Worm (Caenorhabditis elegans) whole organism, young adult: ENCODE measurements around the gene cest-3.

Experiments used
- B0019.2 ChIP-seq: fragments of 200-800 bp; sonication (Bioruptor generic); conservative IDR thresholded peaks from 2 replicates; pipeline ENCODE4 v1.3.6; 2022; ENCODE audit warnings: missing genetic modification reagents, missing genetic modification characterization, missing compliant biosample characterization
- B0261.1 ChIP-seq: sonication (generic microtip); optimal IDR thresholded peaks from 2 replicates; lab custom pipeline; 2016; ENCODE audit warnings: mild to moderate bottlenecking, missing genetic modification characterization, moderate library complexity, missing compliant biosample characterization
- D2030.7 ChIP-seq: fragments of 200-800 bp; sonication (Bioruptor generic); IDR thresholded peaks from 2 replicates; pipeline ENCODE4 v1.3.6; 2022; ENCODE audit warnings: missing genetic modification reagents, missing genetic modification characterization, missing compliant biosample characterization
- F39B2.1 ChIP-seq: fragments of 200-800 bp; sonication (Bioruptor generic); IDR thresholded peaks from 2 replicates; pipeline ENCODE4 v1.3.6; 2022; ENCODE audit warnings: missing genetic modification reagents, missing genetic modification characterization, missing compliant biosample characterization
- K12H6.12 ChIP-seq: fragments of 200-800 bp; sonication (Bioruptor generic); optimal IDR thresholded peaks from 2 replicates; lab custom pipeline; 2018; ENCODE audit warnings: mild to moderate bottlenecking, missing genetic modification characterization, missing compliant biosample characterization
- Y67H2A.10 ChIP-seq: fragments of 200-800 bp; sonication (Bioruptor generic); conservative IDR thresholded peaks from 2 replicates; pipeline ENCODE4 v1.3.6; 2022; ENCODE audit warnings: missing genetic modification reagents, missing genetic modification characterization, missing compliant biosample characterization
- Y95B8A.8 ChIP-seq: fragments of 200-800 bp; sonication (Bioruptor generic); IDR thresholded peaks from 2 replicates; pipeline ENCODE4 v1.3.6; 2022; ENCODE audit warnings: missing genetic modification reagents, missing genetic modification characterization, missing compliant biosample characterization
- ama-1 ChIP-seq, 3 experiments: fragments of 150-350 bp in 1 of 3; sonication (generic microtip) in 2 of 3; optimal IDR thresholded peaks; 2 replicates each; lab custom pipeline; 2014 to 2018; ENCODE audit warnings: missing biosample characterization in 2 of 3, missing genetic modification characterization in 2 of 3, missing genetic modification reagents in 2 of 3
- aptf-3 ChIP-seq: fragments of 200-800 bp; sonication (Bioruptor generic); IDR thresholded peaks from 2 replicates; pipeline ENCODE4 v1.3.6; 2022; ENCODE audit warnings: missing genetic modification characterization, missing compliant biosample characterization
- atf-7 ChIP-seq: sonication (generic microtip); optimal IDR thresholded peaks from 2 replicates; lab custom pipeline; 2017; ENCODE audit warnings: mild to moderate bottlenecking, missing genetic modification characterization, missing compliant biosample characterization
- attf-5 ChIP-seq: fragments of 200-800 bp; sonication (Bioruptor generic); optimal IDR thresholded peaks from 2 replicates; lab custom pipeline; 2018; ENCODE audit warnings: mild to moderate bottlenecking, missing genetic modification characterization, missing compliant biosample characterization
- attf-6 ChIP-seq: fragments of 200-800 bp; sonication (Bioruptor generic); IDR thresholded peaks from 2 replicates; pipeline ENCODE4 v1.3.6; 2022; ENCODE audit warnings: missing genetic modification reagents, missing genetic modification characterization, missing compliant biosample characterization
- bed-2 ChIP-seq: fragments of 200-800 bp; sonication (Bioruptor generic); IDR thresholded peaks from 2 replicates; pipeline ENCODE4 v1.3.6; 2022; ENCODE audit warnings: missing genetic modification reagents, missing genetic modification characterization, missing compliant biosample characterization
- ccch-3 ChIP-seq: fragments of 200-800 bp; sonication (Bioruptor generic); optimal IDR thresholded peaks from 2 replicates; lab custom pipeline; 2018; ENCODE audit warnings: mild to moderate bottlenecking, missing genetic modification characterization, missing compliant biosample characterization
- cebp-1 ChIP-seq, 2 experiments: fragments of 200-800 bp in 1 of 2; sonication (Bioruptor generic) in 1 of 2; sonication (generic microtip) in 1 of 2; IDR thresholded peaks in 1 of 2; optimal IDR thresholded peaks in 1 of 2; 2 replicates each; pipeline versions ENCODE4 v1.3.6 to Lab custom; 2017 to 2022; ENCODE audit warnings: missing compliant biosample characterization in 2 of 2, missing genetic modification characterization in 2 of 2, mild to moderate bottlenecking in 1 of 2, missing genetic modification reagents in 1 of 2, moderate library complexity in 1 of 2
- ceh-27 ChIP-seq: fragments of 200-800 bp; sonication (Bioruptor generic); optimal IDR thresholded peaks from 2 replicates; lab custom pipeline; 2018; ENCODE audit warnings: mild to moderate bottlenecking, missing genetic modification characterization, moderate library complexity, missing compliant biosample characterization
- chd-7 ChIP-seq: sonication (generic microtip); optimal IDR thresholded peaks from 2 replicates; lab custom pipeline; 2016; ENCODE audit warnings: mild to moderate bottlenecking, missing genetic modification characterization, moderate library complexity, missing compliant biosample characterization
- efl-1 ChIP-seq: fragments of 150-350 bp; optimal IDR thresholded peaks from 2 replicates; lab custom pipeline; 2014; ENCODE audit warnings: missing biosample characterization, missing genetic modification reagents, missing genetic modification characterization
- egrh-3 ChIP-seq: fragments of 200-800 bp; sonication (Bioruptor generic); IDR thresholded peaks from 2 replicates; pipeline ENCODE4 v1.3.6; 2022; ENCODE audit warnings: missing genetic modification reagents, missing genetic modification characterization, missing compliant biosample characterization
- lin-35 ChIP-seq, 3 experiments: fragments of 150-350 bp in 2 of 3; sonication (generic microtip) in 1 of 3; optimal IDR thresholded peaks; 2 replicates each; lab custom pipeline; 2014 to 2018; ENCODE audit warnings: missing biosample characterization in 3 of 3, missing genetic modification characterization in 3 of 3, missing genetic modification reagents in 3 of 3
- lin-40 ChIP-seq: sonication (generic microtip); optimal IDR thresholded peaks from 2 replicates; lab custom pipeline; 2016; ENCODE audit warnings: missing genetic modification characterization, mild to moderate bottlenecking, missing compliant biosample characterization, missing genotype, missing genetic modification reagents
- lsy-27 ChIP-seq: sonication (generic microtip); optimal IDR thresholded peaks from 2 replicates; lab custom pipeline; 2017; ENCODE audit warnings: missing genetic modification characterization, mild to moderate bottlenecking, missing compliant biosample characterization, antibody characterized with exemption, missing genotype, borderline replicate concordance; ENCODE audit not compliant: insufficient read depth
- madf-10 ChIP-seq: sonication (generic microtip); optimal IDR thresholded peaks from 2 replicates; lab custom pipeline; 2016; ENCODE audit warnings: mild to moderate bottlenecking, missing genetic modification characterization, missing compliant biosample characterization
- madf-3 ChIP-seq: fragments of 200-800 bp; sonication (Bioruptor generic); IDR thresholded peaks from 2 replicates; pipeline ENCODE4 v1.3.6; 2022; ENCODE audit warnings: missing genetic modification reagents, missing genetic modification characterization, missing compliant biosample characterization
- madf-6 ChIP-seq: fragments of 200-800 bp; sonication (Bioruptor generic); IDR thresholded peaks from 2 replicates; pipeline ENCODE4 v1.3.6; 2022; ENCODE audit warnings: missing genetic modification reagents, missing genetic modification characterization, missing compliant biosample characterization
- mcd-1 ChIP-seq: fragments of 200-800 bp; sonication (Bioruptor generic); IDR thresholded peaks from 2 replicates; pipeline ENCODE4 v1.3.6; 2022; ENCODE audit warnings: missing genetic modification reagents, missing genetic modification characterization, missing compliant biosample characterization
- nfya-2 ChIP-seq: fragments of 200-800 bp; sonication (Bioruptor generic); IDR thresholded peaks from 2 replicates; pipeline ENCODE4 v1.3.6; 2022; ENCODE audit warnings: missing genetic modification reagents, missing genetic modification characterization, missing compliant biosample characterization
- nhr-27 ChIP-seq: fragments of 200-800 bp; sonication (Bioruptor generic); optimal IDR thresholded peaks from 2 replicates; lab custom pipeline; 2018; ENCODE audit warnings: mild to moderate bottlenecking, missing genetic modification characterization, moderate library complexity, missing compliant biosample characterization
- nhr-90 ChIP-seq: sonication (generic microtip); optimal IDR thresholded peaks from 2 replicates; lab custom pipeline; 2016; ENCODE audit warnings: missing genotype, mild to moderate bottlenecking, missing genetic modification characterization, missing compliant biosample characterization
- pbrm-1 ChIP-seq: fragments of 200-800 bp; sonication (Bioruptor generic); IDR thresholded peaks from 2 replicates; pipeline ENCODE4 v1.3.6; 2022; ENCODE audit warnings: missing genetic modification reagents, missing genetic modification characterization, missing compliant biosample characterization
- rcor-1 ChIP-seq: fragments of 200-800 bp; sonication (Bioruptor generic); IDR thresholded peaks from 2 replicates; pipeline ENCODE4 v1.3.6; 2022; ENCODE audit warnings: missing genetic modification reagents, missing genetic modification characterization, missing compliant biosample characterization
- rec-8 ChIP-seq, 2 experiments: sonication (generic microtip); optimal IDR thresholded peaks; 2 replicates each; lab custom pipeline; 2016; ENCODE audit warnings: mild to moderate bottlenecking in 2 of 2, missing genetic modification characterization in 2 of 2, missing genetic modification reagents in 2 of 2, missing genotype in 2 of 2, missing biosample characterization in 1 of 2, missing compliant biosample characterization in 1 of 2, moderate library complexity in 1 of 2
- repo-1 ChIP-seq: sonication (generic microtip); optimal IDR thresholded peaks from 2 replicates; lab custom pipeline; 2017; ENCODE audit warnings: mild to moderate bottlenecking, missing genetic modification characterization, missing compliant biosample characterization
- snpc-1.3 ChIP-seq: sonication (generic microtip); optimal IDR thresholded peaks from 2 replicates; lab custom pipeline; 2017; ENCODE audit warnings: missing genetic modification characterization, mild to moderate bottlenecking, missing compliant biosample characterization, antibody characterized with exemption, moderate library complexity, missing genotype, missing genetic modification reagents; ENCODE audit not compliant: insufficient read depth
- snpc-3.4 ChIP-seq: sonication (generic microtip); optimal IDR thresholded peaks from 2 replicates; lab custom pipeline; 2017; ENCODE audit warnings: missing genetic modification characterization, mild to moderate bottlenecking, missing compliant biosample characterization, antibody characterized with exemption, moderate library complexity, missing genotype, missing genetic modification reagents
- snpc-4 ChIP-seq, 5 experiments: fragments of 150-350 bp in 1 of 5; sonication (generic microtip) in 4 of 5; optimal IDR thresholded peaks; 2 replicates each; lab custom pipeline; 2014 to 2018; ENCODE audit warnings: missing genetic modification characterization in 5 of 5, missing biosample characterization in 3 of 5, antibody characterized with exemption in 2 of 5, mild to moderate bottlenecking in 2 of 5, missing compliant biosample characterization in 2 of 5, missing genotype in 2 of 5, moderate library complexity in 2 of 5, missing genetic modification reagents in 1 of 5
- somi-1 ChIP-seq: fragments of 200-800 bp; sonication (Bioruptor generic); optimal IDR thresholded peaks from 2 replicates; lab custom pipeline; 2018; ENCODE audit warnings: mild to moderate bottlenecking, missing genetic modification characterization, missing compliant biosample characterization
- tlf-1 ChIP-seq: fragments of 200-800 bp; sonication (Bioruptor generic); optimal IDR thresholded peaks from 2 replicates; lab custom pipeline; 2018; ENCODE audit warnings: mild to moderate bottlenecking, missing genetic modification characterization, missing compliant biosample characterization
- unc-130 ChIP-seq: sonication (generic microtip); optimal IDR thresholded peaks from 2 replicates; lab custom pipeline; 2016; ENCODE audit warnings: missing genetic modification reagents, missing genetic modification characterization, missing compliant biosample characterization
- unc-62 ChIP-seq: fragments of 150-350 bp; optimal IDR thresholded peaks from 2 replicates; lab custom pipeline; 2014; ENCODE audit warnings: missing biosample characterization, missing genetic modification reagents, missing genetic modification characterization
- zfh-2 ChIP-seq: fragments of 200-800 bp; sonication (Bioruptor generic); conservative IDR thresholded peaks from 2 replicates; pipeline ENCODE4 v1.3.6; 2022; ENCODE audit warnings: missing genetic modification reagents, missing genetic modification characterization, missing compliant biosample characterization
- zim-3 ChIP-seq: sonication (generic microtip); optimal IDR thresholded peaks from 2 replicates; lab custom pipeline; 2017; ENCODE audit warnings: mild to moderate bottlenecking, missing genetic modification characterization, moderate library complexity, missing compliant biosample characterization
- ztf-22 ChIP-seq: fragments of 200-800 bp; sonication (Bioruptor generic); optimal IDR thresholded peaks from 2 replicates; lab custom pipeline; 2018; ENCODE audit warnings: mild to moderate bottlenecking, missing genetic modification characterization, moderate library complexity, missing compliant biosample characterization

Gene cest-3

DNA sequence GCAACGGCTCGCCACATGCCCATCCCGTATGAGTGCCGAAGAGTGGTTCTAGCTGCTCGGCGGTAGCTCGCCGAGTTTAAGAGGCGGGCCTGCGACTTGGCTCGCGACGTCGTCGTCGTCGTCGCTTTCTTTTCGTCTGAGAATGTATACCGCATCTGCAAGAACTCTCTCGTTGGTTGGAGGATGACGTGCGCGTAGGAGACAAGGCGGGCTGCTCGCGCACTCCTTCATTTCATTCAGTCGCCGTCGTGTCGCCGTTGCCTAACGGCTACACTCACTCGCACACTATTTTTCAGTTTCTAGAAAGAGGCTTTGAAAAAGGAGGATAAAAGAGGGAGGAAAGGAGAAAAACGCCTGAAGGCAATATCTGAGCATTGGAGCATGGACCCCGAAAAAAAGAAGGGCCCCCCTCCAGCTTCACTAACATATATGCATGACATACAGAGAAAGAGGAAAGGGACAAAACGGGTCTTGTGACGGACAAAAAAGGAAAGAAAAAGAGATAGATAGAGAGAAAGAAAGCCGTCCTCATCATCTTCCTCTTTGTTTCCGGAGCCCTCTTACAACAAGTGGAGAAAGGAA lies 35.9 kb upstream of the cest-3 start:
- TF ChIP-seq zfh-2 (GFP tag; lab: Robert Waterston, UW) = no peak; the same call in 1 of the 2 replicates
- no peak for TF ChIP-seq attf-6 (GFP tag; lab: Robert Waterston, UW)
- no peak for TF ChIP-seq unc-62 (GFP tag; lab: Kevin White, UChicago)
- peak; percentile 16 for TF ChIP-seq zim-3 (tag; lab: Kevin White, UChicago)
- TF ChIP-seq atf-7 = peak; percentile 25
- no peak for TF ChIP-seq snpc-4 (GFP tag; optimal IDR thresholded peaks at IDR 0.05; lab: Kevin White, UChicago)
- peak in 1 of 4 experiments; percentile 22 for TF ChIP-seq snpc-4 (tag; optimal IDR thresholded peaks at IDR 0.05; lab: Kevin White, UChicago)
- TF ChIP-seq lsy-27 (tag; lab: Kevin White, UChicago) = no peak
- peak; percentile 63 for TF ChIP-seq lin-40
- TF ChIP-seq pbrm-1 = no peak
- no peak for TF ChIP-seq repo-1
- TF ChIP-seq tlf-1 (GFP tag; lab: Kevin White, UChicago) = no peak
- TF ChIP-seq mcd-1 = no peak
- no peak for TF ChIP-seq rec-8 (tag; optimal IDR thresholded peaks at IDR 0.05; lab: Kevin White, UChicago)
- peak; percentile 56; the same call in 1 of the 2 replicates for TF ChIP-seq egrh-3
- TF ChIP-seq ztf-22 (GFP tag; lab: Kevin White, UChicago) = no peak
- TF ChIP-seq madf-6 (GFP tag; lab: Robert Waterston, UW) = no peak
- peak; percentile 75 for TF ChIP-seq K12H6.12 (tag; lab: Kevin White, UChicago)
- TF ChIP-seq madf-3 = 0 out of 2 replicates have a peak, but pooled peaks have one; percentile 4
- no peak for TF ChIP-seq ccch-3 (GFP tag; lab: Kevin White, UChicago)
- TF ChIP-seq somi-1 (GFP tag; lab: Kevin White, UChicago) = peak; percentile 54
- TF ChIP-seq ceh-27 (GFP tag; lab: Kevin White, UChicago) = no peak
- no peak for TF ChIP-seq nfya-2 (GFP tag; lab: Robert Waterston, UW)
- peak in 1 of 3 experiments; percentile 40 for TF ChIP-seq lin-35 (GFP tag; optimal IDR thresholded peaks at IDR 0.05; lab: Kevin White, UChicago)
- TF ChIP-seq snpc-1.3 (tag; lab: Kevin White, UChicago) = no peak
- peak; percentile 84 for TF ChIP-seq madf-10 (tag; lab: Kevin White, UChicago)
- TF ChIP-seq Y67H2A.10 (GFP tag; lab: Robert Waterston, UW) = no peak
- TF ChIP-seq bed-2 (GFP tag; lab: Robert Waterston, UW) = 0 out of 2 replicates have a peak, but pooled peaks have one; percentile 6
- TF ChIP-seq cebp-1 (GFP tag; IDR thresholded peaks at IDR 0.05; lab: Robert Waterston, UW) = no peak
- TF ChIP-seq cebp-1 (tag; optimal IDR thresholded peaks at IDR 0.05; lab: Kevin White, UChicago) = peak; percentile 59
- TF ChIP-seq snpc-3.4 = no peak
- TF ChIP-seq B0019.2 (GFP tag; lab: Robert Waterston, UW) = no peak
- no peak for TF ChIP-seq D2030.7 (GFP tag; lab: Robert Waterston, UW)
- TF ChIP-seq chd-7 (tag; lab: Kevin White, UChicago) = peak; percentile 34

- TF ChIP-seq attf-5 (GFP tag; lab: Kevin White, UChicago) = no peak
- TF ChIP-seq K12H6.12 (tag; lab: Kevin White, UChicago) = no peak
- TF ChIP-seq nhr-90 (tag; lab: Kevin White, UChicago) = no peak
- TF ChIP-seq rcor-1 (GFP tag; lab: Robert Waterston, UW) = no peak
- TF ChIP-seq unc-130 = no peak
- TF ChIP-seq efl-1 (GFP tag; lab: Kevin White, UChicago) = no peak
- TF ChIP-seq aptf-3 (GFP tag; lab: Robert Waterston, UW) = no peak
- no peak for TF ChIP-seq nhr-27 (tag; lab: Kevin White, UChicago)
- no peak for TF ChIP-seq F39B2.1 (GFP tag; lab: Robert Waterston, UW)
- no peak for TF ChIP-seq atf-7
- TF ChIP-seq Y95B8A.8 = no peak
- TF ChIP-seq ama-1 (optimal IDR thresholded peaks at IDR 0.05; lab: Kevin White, UChicago) = no peak
- TF ChIP-seq ama-1 (GFP tag; optimal IDR thresholded peaks at IDR 0.05; lab: Kevin White, UChicago) = no peak
- no peak for TF ChIP-seq B0261.1 (tag; lab: Kevin White, UChicago)
Measured at ce11 chrX:12207078-12207477, 34.4 kb upstream of the cest-3 start.
